Worm (Caenorhabditis elegans): ENCODE measurements around the gene gmap-1.

ce11 chrX:12978569-12978968 is 43.8 kb upstream of the gmap-1 start:
- TF ChIP-seq lsy-2 (tag; optimal IDR thresholded peaks at IDR 0.05) (no peak), mep-1 (tag; optimal IDR thresholded peaks at IDR 0.05) (no peak)
